Fruit fly (Drosophila melanogaster) whole organism, prepupa: Measurements from ENCODE around the gene CG17919.

Experiments used
- Blimp-1 ChIP-seq: fragments of 200-800 bp; sonication (Bioruptor generic); optimal IDR thresholded peaks from 3 replicates; lab custom pipeline; 2017; ENCODE audit warnings: missing biosample characterization, missing genetic modification characterization, mild to moderate bottlenecking, moderate library complexity, missing genetic modification reagents
- CG10631 ChIP-seq: fragments of 200-800 bp; sonication (Bioruptor generic); optimal IDR thresholded peaks from 2 replicates; lab custom pipeline; 2016; ENCODE audit warnings: missing biosample characterization, missing genetic modification characterization
- CG15336 ChIP-seq: fragments of 200-800 bp; sonication (Bioruptor generic); IDR thresholded peaks from 2 replicates; pipeline ENCODE4 v1.3.6; 2022; ENCODE audit warnings: missing biosample characterization, missing genetic modification characterization
- CG1621 ChIP-seq: fragments of 200-800 bp; sonication (Bioruptor generic); optimal IDR thresholded peaks from 3 replicates; lab custom pipeline; 2018; ENCODE audit warnings: missing biosample characterization, mild to moderate bottlenecking, missing genetic modification characterization
- CG16779 ChIP-seq: fragments of 200-800 bp; sonication (Bioruptor generic); optimal IDR thresholded peaks from 3 replicates; lab custom pipeline; 2017; ENCODE audit warnings: missing biosample characterization, mild to moderate bottlenecking, missing genetic modification characterization
- CG32006 ChIP-seq: fragments of 200-800 bp; sonication (Bioruptor generic); optimal IDR thresholded peaks from 3 replicates; lab custom pipeline; 2017; ENCODE audit warnings: missing biosample characterization, mild to moderate bottlenecking, missing genetic modification characterization
- CG34406 ChIP-seq: fragments of 200-800 bp; sonication (Bioruptor generic); optimal IDR thresholded peaks from 3 replicates; lab custom pipeline; 2016; ENCODE audit warnings: missing biosample characterization, missing genetic modification characterization
- CG4318 ChIP-seq: fragments of 200-800 bp; sonication (Bioruptor generic); optimal IDR thresholded peaks from 3 replicates; lab custom pipeline; 2017; ENCODE audit warnings: missing biosample characterization, mild to moderate bottlenecking, missing genetic modification characterization
- CG6276 ChIP-seq: fragments of 200-800 bp; sonication (Bioruptor generic); optimal IDR thresholded peaks from 2 replicates; lab custom pipeline; 2017; ENCODE audit warnings: missing biosample characterization, mild to moderate bottlenecking, missing genetic modification characterization
- CG6792 ChIP-seq: fragments of 200-800 bp; sonication (Bioruptor generic); optimal IDR thresholded peaks from 3 replicates; lab custom pipeline; 2016; ENCODE audit warnings: missing biosample characterization, missing genetic modification characterization
- CG6808 ChIP-seq: fragments of 200-800 bp; sonication (Bioruptor generic); optimal IDR thresholded peaks from 3 replicates; lab custom pipeline; 2017; ENCODE audit warnings: missing biosample characterization, missing genetic modification characterization, mild to moderate bottlenecking, moderate library complexity, missing genetic modification reagents
- CG7368 ChIP-seq: fragments of 200-800 bp; sonication (Bioruptor generic); optimal IDR thresholded peaks from 3 replicates; lab custom pipeline; 2016; ENCODE audit warnings: missing biosample characterization, missing genetic modification characterization
- CG8119 ChIP-seq: fragments of 200-800 bp; sonication (Bioruptor generic); IDR thresholded peaks from 3 replicates; pipeline ENCODE4 v1.3.6; 2022; ENCODE audit warnings: missing biosample characterization, missing genetic modification characterization
- CG8319 ChIP-seq: fragments of 200-800 bp; sonication (Bioruptor generic); optimal IDR thresholded peaks from 3 replicates; lab custom pipeline; 2016; ENCODE audit warnings: missing biosample characterization, missing genetic modification characterization
- CG9139 ChIP-seq: fragments of 200-800 bp; sonication (Bioruptor generic); optimal IDR thresholded peaks from 3 replicates; lab custom pipeline; 2017; ENCODE audit warnings: missing biosample characterization, mild to moderate bottlenecking, missing genetic modification characterization
- Eip75B ChIP-seq: fragments of 200-800 bp; sonication (Bioruptor generic); optimal IDR thresholded peaks from 3 replicates; lab custom pipeline; 2016; ENCODE audit warnings: missing biosample characterization, missing genetic modification characterization
- Eip78C ChIP-seq: fragments of 200-800 bp; sonication (Bioruptor generic); peaks from one replicate; lab custom pipeline; 2016; ENCODE audit warnings: missing biosample characterization, missing genetic modification characterization
- Ets21C ChIP-seq: fragments of 200-800 bp; sonication (Bioruptor generic); optimal IDR thresholded peaks from 3 replicates; lab custom pipeline; 2016; ENCODE audit warnings: missing biosample characterization, missing genetic modification characterization
- Ets96B ChIP-seq: fragments of 200-800 bp; optimal IDR thresholded peaks from 2 replicates; lab custom pipeline; 2019; ENCODE audit warnings: missing biosample characterization, mild to moderate bottlenecking, missing genetic modification characterization, moderate library complexity
- Hr38 ChIP-seq: sonication (Bioruptor generic); optimal IDR thresholded peaks from 2 replicates; lab custom pipeline; 2016; ENCODE audit warnings: missing biosample characterization, missing genetic modification characterization
- Hr4 ChIP-seq: fragments of 200-800 bp; sonication (Bioruptor generic); optimal IDR thresholded peaks from 3 replicates; lab custom pipeline; 2016; ENCODE audit warnings: missing biosample characterization, missing genetic modification characterization
- Met ChIP-seq: fragments of 200-800 bp; sonication (Bioruptor generic); optimal IDR thresholded peaks from 3 replicates; lab custom pipeline; 2016; ENCODE audit warnings: missing biosample characterization, missing genetic modification characterization
- OdsH ChIP-seq: fragments of 200-800 bp; sonication (Bioruptor generic); optimal IDR thresholded peaks from 3 replicates; lab custom pipeline; 2016; ENCODE audit warnings: missing biosample characterization, missing genetic modification characterization
- Sox102F ChIP-seq: fragments of 200-800 bp; sonication (Bioruptor generic); optimal IDR thresholded peaks from 2 replicates; lab custom pipeline; 2016; ENCODE audit warnings: missing biosample characterization, mild to moderate bottlenecking, missing genetic modification characterization
- Sox14 ChIP-seq: fragments of 200-800 bp; sonication (Bioruptor generic); optimal IDR thresholded peaks from 3 replicates; lab custom pipeline; 2016; ENCODE audit warnings: missing biosample characterization, missing genetic modification characterization
- Sox15 ChIP-seq: fragments of 200-800 bp; sonication (Bioruptor generic); optimal IDR thresholded peaks from 3 replicates; lab custom pipeline; 2016; ENCODE audit warnings: missing biosample characterization, missing genetic modification characterization
- achi ChIP-seq: fragments of 200-800 bp; sonication (Bioruptor generic); optimal IDR thresholded peaks from 3 replicates; lab custom pipeline; 2016; ENCODE audit warnings: missing biosample characterization, missing genetic modification characterization
- acj6 ChIP-seq: fragments of 200-800 bp; sonication (Bioruptor generic); optimal IDR thresholded peaks from 3 replicates; lab custom pipeline; 2016; ENCODE audit warnings: missing biosample characterization, missing genetic modification characterization
- cyc ChIP-seq: fragments of 200-800 bp; sonication (Bioruptor generic); optimal IDR thresholded peaks from 3 replicates; lab custom pipeline; 2016; ENCODE audit warnings: missing biosample characterization, missing genetic modification characterization
- dac ChIP-seq: fragments of 200-800 bp; sonication (Bioruptor generic); optimal IDR thresholded peaks from 2 replicates; lab custom pipeline; 2017; ENCODE audit warnings: missing biosample characterization, mild to moderate bottlenecking, missing genetic modification characterization
- dsx ChIP-seq: fragments of 200-800 bp; optimal IDR thresholded peaks from 3 replicates; lab custom pipeline; 2019; ENCODE audit warnings: missing biosample characterization, mild to moderate bottlenecking, missing genetic modification characterization, moderate library complexity; ENCODE audit not compliant: poor library complexity, severe bottlenecking
- eg ChIP-seq: fragments of 200-800 bp; sonication (Bioruptor generic); IDR thresholded peaks from 3 replicates; pipeline ENCODE4 v1.3.6; 2022; ENCODE audit warnings: missing biosample characterization, missing genetic modification characterization
- fd59A ChIP-seq: fragments of 200-800 bp; sonication (Bioruptor generic); optimal IDR thresholded peaks from 2 replicates; lab custom pipeline; 2017; ENCODE audit warnings: missing biosample characterization, mild to moderate bottlenecking, missing genetic modification characterization, missing genetic modification reagents
- fd85E ChIP-seq: fragments of 200-800 bp; sonication (Bioruptor generic); optimal IDR thresholded peaks from 3 replicates; lab custom pipeline; 2016; ENCODE audit warnings: missing biosample characterization, missing genetic modification characterization
- fkh ChIP-seq: fragments of 200-800 bp; sonication (Bioruptor generic); optimal IDR thresholded peaks from 3 replicates; lab custom pipeline; 2017; ENCODE audit warnings: missing biosample characterization, mild to moderate bottlenecking, missing genetic modification characterization, moderate library complexity
- lz ChIP-seq: fragments of 200-800 bp; sonication (Bioruptor generic); optimal IDR thresholded peaks from 3 replicates; lab custom pipeline; 2016; ENCODE audit warnings: missing biosample characterization, missing genetic modification characterization
- net ChIP-seq: fragments of 200-800 bp; sonication (Bioruptor generic); optimal IDR thresholded peaks from 3 replicates; lab custom pipeline; 2016; ENCODE audit warnings: missing biosample characterization, missing genetic modification characterization
- spab ChIP-seq: fragments of 200-800 bp; sonication (Bioruptor generic); optimal IDR thresholded peaks from 2 replicates; lab custom pipeline; 2017; ENCODE audit warnings: missing biosample characterization, mild to moderate bottlenecking, missing genetic modification characterization, missing genetic modification reagents
- ss ChIP-seq, 2 experiments: fragments of 200-800 bp; sonication (Bioruptor generic); optimal IDR thresholded peaks; 2 replicates in 1 of 2; 3 replicates in 1 of 2; lab custom pipeline; 2017 to 2018; ENCODE audit warnings: mild to moderate bottlenecking in 2 of 2, missing biosample characterization in 2 of 2, missing genetic modification characterization in 2 of 2, moderate library complexity in 1 of 2
- svp ChIP-seq: fragments of 200-800 bp; sonication (Bioruptor generic); peaks from one replicate; lab custom pipeline; 2016; ENCODE audit warnings: missing biosample characterization, missing genetic modification characterization
- topi ChIP-seq: fragments of 200-800 bp; sonication (Bioruptor generic); optimal IDR thresholded peaks from 3 replicates; lab custom pipeline; 2016; ENCODE audit warnings: missing biosample characterization, missing genetic modification characterization
- vri ChIP-seq: fragments of 200-800 bp; sonication (Bioruptor generic); optimal IDR thresholded peaks from 3 replicates; lab custom pipeline; 2016; ENCODE audit warnings: missing biosample characterization, mild to moderate bottlenecking, missing genetic modification characterization

CG17919 gene

DNA sequence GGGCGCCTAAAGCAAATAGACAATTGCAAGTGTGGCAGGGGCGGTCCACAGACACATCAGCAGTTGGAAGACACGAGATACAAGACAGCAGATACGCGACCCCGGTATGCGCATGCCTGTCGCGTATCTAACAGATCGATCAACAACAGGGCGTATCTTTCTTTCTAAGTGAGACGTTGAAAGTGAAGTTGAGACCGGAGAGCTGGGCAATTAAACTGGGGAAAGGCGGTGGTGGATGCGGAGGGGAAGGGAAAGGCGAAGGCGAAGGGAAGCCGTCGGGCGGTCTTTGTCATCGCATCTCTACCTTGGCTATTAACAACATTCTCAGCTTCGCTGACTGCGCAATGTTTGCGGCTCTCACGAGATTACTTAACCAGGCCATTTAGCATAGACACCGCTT is 49.8 kb upstream of the CG17919 start:
- TF ChIP-seq vri (GFP tag; lab: Kevin White, UChicago) (no peak), CG4318 (GFP tag; lab: Kevin White, UChicago) (no peak), Eip78C (GFP tag; lab: Kevin White, UChicago) (no peak), cyc (GFP tag; lab: Kevin White, UChicago) (no peak), Hr4 (GFP tag; lab: Kevin White, UChicago) (no peak), fd85E (GFP tag; lab: Kevin White, UChicago) (no peak), eg (GFP tag; lab: Robert Waterston, UW) (no peak), Blimp-1 (GFP tag; lab: Kevin White, UChicago) (no peak), Met (GFP tag; lab: Kevin White, UChicago) (no peak), svp (GFP tag; lab: Kevin White, UChicago) (no peak), CG1621 (no peak), CG6276 (GFP tag; lab: Kevin White, UChicago) (no peak)

DNA sequence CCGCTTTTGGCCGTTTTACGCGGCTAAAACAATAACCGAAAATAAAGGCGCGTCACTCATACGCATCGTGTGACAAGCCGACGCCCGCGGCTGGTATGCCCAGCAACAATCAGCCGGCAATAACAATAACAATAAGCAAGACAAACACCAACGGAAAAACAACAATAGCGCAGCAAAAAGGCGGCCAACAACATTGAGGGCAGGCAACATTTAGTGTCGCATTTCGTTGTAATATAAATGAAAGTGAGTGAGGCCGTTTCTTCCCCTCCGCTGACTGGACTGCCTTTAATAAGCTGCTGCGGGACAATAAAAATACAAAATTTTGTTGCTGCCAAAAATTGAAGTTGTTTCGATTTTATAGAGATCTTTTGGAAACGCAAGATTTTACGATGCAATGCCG is 46.7 kb upstream of the CG17919 start:
- no peak for TF ChIP-seq vri (GFP tag; lab: Kevin White, UChicago)
- no peak for TF ChIP-seq Sox14 (GFP tag; lab: Kevin White, UChicago)
- TF ChIP-seq Ets96B (tag; lab: Kevin White, UChicago) = no peak
- TF ChIP-seq cyc (GFP tag; lab: Kevin White, UChicago) = no peak
- TF ChIP-seq acj6 (GFP tag; lab: Kevin White, UChicago) = no peak
- TF ChIP-seq fd59A (GFP tag; lab: Kevin White, UChicago) = no peak
- no peak for TF ChIP-seq dsx
- TF ChIP-seq CG8119 = no peak
- no peak for TF ChIP-seq spab (GFP tag; lab: Kevin White, UChicago)
- TF ChIP-seq CG34406 = no peak
- TF ChIP-seq eg (GFP tag; lab: Robert Waterston, UW) = no peak
- TF ChIP-seq, all 60 proteins: peak for 0

DNA sequence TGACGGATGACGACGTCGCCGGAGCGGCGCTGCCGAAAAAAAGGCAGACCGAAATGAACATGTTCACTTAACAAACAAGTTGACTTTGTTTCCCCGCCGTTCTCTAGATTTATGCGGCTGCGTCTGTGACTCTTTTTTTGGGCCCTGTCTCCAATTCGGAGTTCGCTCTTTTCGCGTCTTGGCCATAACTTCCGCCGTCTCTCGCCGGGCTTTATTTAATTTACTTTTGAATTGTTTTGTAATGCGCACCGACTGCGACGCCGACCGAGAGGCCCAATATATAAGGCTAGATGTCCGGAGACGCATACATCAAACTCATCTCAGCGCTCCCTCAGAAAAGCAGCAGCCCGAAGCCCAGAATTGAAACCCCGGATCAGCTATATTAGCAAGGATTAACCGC is 45.0 kb upstream of the CG17919 start, which contains the start of gene Osi14:
Gene Osi14, plus strand, starts transcription at position 301 of the 400 bp plus-strand sequence.
- TF ChIP-seq CG10631 (no peak), Eip78C (GFP tag; lab: Kevin White, UChicago) (no peak), Sox15 (GFP tag; lab: Kevin White, UChicago) (no peak)

DNA sequence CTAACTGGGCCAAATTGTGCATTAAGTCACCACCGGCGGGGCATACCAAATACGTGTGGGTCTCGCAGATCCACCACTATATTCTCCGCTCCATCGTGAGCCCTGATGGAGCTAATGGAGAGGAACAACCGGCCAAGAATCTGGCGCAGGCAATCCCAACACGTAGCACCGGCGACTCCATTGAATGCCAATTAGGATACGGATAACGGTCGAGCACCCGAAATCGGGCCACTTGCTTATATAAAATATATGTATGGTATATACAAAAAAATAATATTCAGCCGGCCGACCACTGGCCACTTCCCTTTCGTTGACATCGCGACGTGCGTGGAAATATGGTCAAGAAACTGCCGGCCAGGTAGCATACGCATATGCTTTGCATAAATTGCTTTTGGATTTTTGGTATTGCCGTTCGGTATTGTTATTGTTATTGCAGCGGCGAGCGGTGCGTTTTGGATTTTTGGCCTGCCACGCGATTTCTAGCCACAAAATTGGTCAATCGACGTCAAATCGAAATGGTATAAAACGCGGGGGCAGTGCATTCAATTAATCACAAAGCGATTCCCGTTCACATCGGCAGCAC is 42.5 kb upstream of the CG17919 start, which contains the start of gene Osi15:
Gene Osi15, plus strand, starts transcription at position 548 of the 583 bp plus-strand sequence.
- TF ChIP-seq svp (GFP tag; lab: Kevin White, UChicago) (peak; percentile 41), CG15336 (GFP tag; lab: Robert Waterston, UW) (no peak)

DNA sequence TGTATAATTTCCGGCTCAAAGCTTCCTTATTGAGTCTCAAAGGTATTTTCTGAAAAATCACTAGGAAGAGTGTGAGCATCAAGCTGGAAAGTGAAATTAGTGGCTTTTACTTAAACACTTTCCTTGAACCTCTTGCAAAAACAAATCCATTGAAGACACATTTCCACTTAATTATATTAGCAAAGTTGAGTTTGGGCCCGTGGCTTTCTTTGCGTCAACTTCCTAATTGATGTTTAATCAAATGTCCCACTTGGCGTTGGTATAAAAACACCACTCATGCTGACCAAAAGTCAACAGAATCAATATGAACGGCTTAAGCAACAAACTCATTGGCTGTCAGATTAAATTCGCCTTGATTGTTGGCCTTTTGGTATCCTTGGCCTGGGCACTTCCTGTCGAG is 40.1 kb upstream of the CG17919 start, which contains the start of gene CG46396:
Gene CG46396, plus strand, starts transcription at position 301 of the 400 bp plus-strand sequence.
- no peak for TF ChIP-seq net
- TF ChIP-seq Ets21C = no peak
- TF ChIP-seq Eip75B (GFP tag; lab: Kevin White, UChicago) = no peak
- no peak for TF ChIP-seq fd85E (GFP tag; lab: Kevin White, UChicago)
- no peak for TF ChIP-seq CG16779 (tag; lab: Kevin White, UChicago)
- TF ChIP-seq ss (GFP tag; optimal IDR thresholded peaks at IDR 0.05; lab: Kevin White, UChicago) = no peak
- no peak for TF ChIP-seq Sox102F (GFP tag; lab: Kevin White, UChicago)

DNA sequence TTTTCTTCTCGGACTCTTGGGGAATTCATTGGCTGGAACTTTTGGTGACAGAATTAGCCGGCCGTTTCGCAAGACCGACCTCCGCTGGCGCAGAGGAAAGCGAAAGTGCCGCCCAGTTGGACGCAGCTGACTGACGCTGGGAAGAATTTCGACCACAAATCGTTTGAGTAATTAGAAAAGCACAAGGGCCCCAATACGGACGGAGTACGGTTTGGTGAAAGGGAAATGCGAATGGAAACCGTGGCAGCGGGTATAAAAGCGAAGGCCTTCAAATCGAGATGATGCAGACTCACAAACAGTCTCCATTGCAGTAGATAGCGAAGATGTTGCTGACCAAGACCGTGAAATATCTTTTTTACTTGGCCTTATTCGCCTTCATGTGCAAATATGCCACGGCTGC is 38.9 kb upstream of the CG17919 start, which contains the start of gene Osi16:
Gene Osi16, plus strand, starts transcription at position 301 of the 400 bp plus-strand sequence.
- TF ChIP-seq CG7368 (no peak), CG9139 (GFP tag; lab: Kevin White, UChicago) (no peak), CG32006 (GFP tag; lab: Kevin White, UChicago) (no peak), Hr38 (GFP tag; lab: Kevin White, UChicago) (no peak), fkh (GFP tag; lab: Kevin White, UChicago) (no peak), Sox102F (GFP tag; lab: Kevin White, UChicago) (no peak), ss (GFP tag; optimal IDR thresholded peaks at IDR 0.05; lab: Kevin White, UChicago) (no peak), topi (no peak), CG6808 (GFP tag; lab: Kevin White, UChicago) (no peak), cyc (GFP tag; lab: Kevin White, UChicago) (no peak), dac (no peak), lz (no peak), OdsH (no peak), CG8319 (GFP tag; lab: Kevin White, UChicago) (no peak), CG8119 (no peak), Sox14 (GFP tag; lab: Kevin White, UChicago) (no peak), achi (GFP tag; lab: Kevin White, UChicago) (no peak), spab (GFP tag; lab: Kevin White, UChicago) (no peak), CG6792 (GFP tag; lab: Kevin White, UChicago) (no peak)
